Fruit fly (Drosophila melanogaster) whole organism: ENCODE measurements around the gene RtcB.

ENCODE experiments used
- CG8478 ChIP-seq: fragments of >200 bp; optimal IDR thresholded peaks from 2 replicates; lab custom pipeline; 2018; ENCODE audit warnings: inconsistent platforms
- Dll ChIP-seq: fragments of >200 bp; optimal IDR thresholded peaks from 2 replicates; lab custom pipeline; 2017
- EcR ChIP-seq, 2 experiments: fragments of >200 bp; optimal IDR thresholded peaks; 2 replicates each; lab custom pipeline; 2017; ENCODE audit warnings: missing biosample characterization in 2 of 2, missing genetic modification characterization in 2 of 2, missing genetic modification reagents in 2 of 2
- usp ChIP-seq: fragments of >200 bp; optimal IDR thresholded peaks from 2 replicates; lab custom pipeline; 2017; ENCODE audit warnings: missing biosample characterization, missing genetic modification characterization, mixed read lengths

- TF ChIP-seq usp (GFP tag; lab: Kevin White, UChicago), result no peak
- no peak for TF ChIP-seq CG8478 (lab: Kevin White, UChicago)
- TF ChIP-seq EcR (GFP tag; optimal IDR thresholded peaks at IDR 0.05; lab: Kevin White, UChicago), result no peak
- peak; percentile 35 for TF ChIP-seq Dll (lab: Kevin White, UChicago)
Measured at dm6 chr2L:19463824-19464317, 33.4 kb downstream of the RtcB start, which contains the start of gene tj.
